Fruit fly (Drosophila melanogaster) Kc167 (cell line): ENCODE data around the gene Mcm6.

Experiments used
- Myc ChIP-seq: fragments of >200 bp; optimal IDR thresholded peaks from 2 replicates; lab custom pipeline; 2017; ENCODE audit warnings: missing external identifiers
- h ChIP-seq: fragments of >200 bp; optimal IDR thresholded peaks from 3 replicates; lab custom pipeline; 2018; ENCODE audit warnings: missing external identifiers
- insv ChIP-seq: fragments of >200 bp; optimal IDR thresholded peaks from 3 replicates; lab custom pipeline; 2018; ENCODE audit warnings: missing external identifiers
- psq ChIP-seq: fragments of >200 bp; optimal IDR thresholded peaks from 2 replicates; lab custom pipeline; 2017; ENCODE audit warnings: missing external identifiers
- ttk ChIP-seq: sonication (Bioruptor generic); optimal IDR thresholded peaks from 2 replicates; lab custom pipeline; 2017; ENCODE audit warnings: missing external identifiers

- no peak for TF ChIP-seq ttk (lab: Kevin White, UChicago)
- no peak for TF ChIP-seq h (lab: Kevin White, UChicago)
- no peak for TF ChIP-seq psq
- no peak for TF ChIP-seq Myc (lab: Kevin White, UChicago)
- TF ChIP-seq insv: no peak
Observed at dm6 chrX:6662876-6663551, 11.2 kb upstream of the Mcm6 start.
